Fruit fly (Drosophila melanogaster): ENCODE measurements around the gene Gcn2.

The Gcn2 gene

DNA sequence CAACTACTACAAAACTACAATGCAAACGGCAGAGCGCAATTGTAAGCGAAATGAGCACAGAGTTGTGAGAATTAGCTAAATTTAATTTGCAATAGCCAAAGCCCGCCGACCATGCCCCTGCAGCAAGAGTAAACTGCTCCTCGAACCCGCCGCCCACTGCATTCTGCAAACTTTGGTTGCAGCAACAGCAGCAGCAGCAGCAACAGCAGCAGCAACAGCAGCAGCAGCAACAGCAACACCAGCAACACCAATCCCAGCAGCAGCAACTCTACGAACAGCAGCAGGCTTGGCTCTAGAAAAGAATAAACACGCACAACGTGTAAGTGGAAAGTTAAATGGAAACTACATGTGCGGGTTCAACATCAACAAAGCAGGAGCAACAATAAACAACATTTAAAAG lies 25.3 kb upstream of the Gcn2 start:
- no peak for TF ChIP-seq H2.0 (GFP tag; IDR thresholded peaks at IDR 0.05)
- TF ChIP-seq Ets65A (GFP tag) = peak; percentile 88
- TF ChIP-seq NFAT (GFP tag; IDR thresholded peaks at IDR 0.05) = no peak
- 0 out of 2 replicates have a peak, but pooled peaks have one; percentile 9 for TF ChIP-seq CG9215 (GFP tag; IDR thresholded peaks at IDR 0.05)
- TF ChIP-seq Hr39 (optimal IDR thresholded peaks at IDR 0.05) = no peak
- 0 out of 2 replicates have a peak, but pooled peaks have one; percentile 9 for TF ChIP-seq sisA (GFP tag; IDR thresholded peaks at IDR 0.05)

- TF ChIP-seq CG7271 (tag; optimal IDR thresholded peaks at IDR 0.05) (no peak), Jarid2 (GFP tag; optimal IDR thresholded peaks at IDR 0.05) (no peak), btn (GFP tag; optimal IDR thresholded peaks at IDR 0.05) (no peak), Oaz (GFP tag; IDR thresholded peaks at IDR 0.05) (no peak), H2.0 (GFP tag; IDR thresholded peaks at IDR 0.05) (no peak), Sry-δ (GFP tag; optimal IDR thresholded peaks at IDR 0.05) (no peak)
Observed at dm6 chr3R:31372127-31372526, 23.3 kb upstream of the Gcn2 start, which contains the start of gene gskt. gskt (plus strand) TSS chr3R:31372427.

DNA sequence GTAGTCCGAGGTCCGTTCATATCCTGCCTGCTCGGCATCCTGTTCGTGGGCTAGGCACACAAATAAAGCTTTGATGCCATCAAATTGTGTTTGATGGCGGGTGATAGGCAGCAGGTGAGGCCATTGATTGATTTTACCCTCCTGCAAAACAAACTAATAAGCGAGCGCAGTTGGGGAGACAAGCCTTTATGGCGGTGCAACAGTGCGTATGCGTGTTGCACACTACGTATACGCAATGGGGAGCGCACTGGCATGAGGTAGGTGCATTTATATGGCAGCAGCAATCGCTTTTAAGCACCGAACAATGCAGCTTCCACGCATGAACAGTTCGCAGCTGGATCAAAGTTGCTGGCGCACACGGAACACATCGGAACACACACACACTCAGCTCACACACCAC lies 15.0 kb upstream of the Gcn2 start:
- TF ChIP-seq zfh1 (GFP tag; IDR thresholded peaks at IDR 0.05) (0 out of 3 replicates have a peak, but pooled peaks have one; percentile 39), HLH4C (GFP tag; IDR thresholded peaks at IDR 0.05; ENCODE audit: partially characterized antibody) (0 out of 3 replicates have a peak, but pooled peaks have one; percentile 9), CG7372 (GFP tag; IDR thresholded peaks at IDR 0.05) (peak; percentile 82), CG32772 (GFP tag; IDR thresholded peaks at IDR 0.05) (no peak), caup (GFP tag; optimal IDR thresholded peaks at IDR 0.05; ENCODE audit: severe bottlenecking) (no peak), lov (optimal IDR thresholded peaks at IDR 0.05) (no peak), lov (GFP tag; IDR thresholded peaks at IDR 0.05) (0 out of 3 replicates have a peak, but pooled peaks have one; percentile 28), Ets65A (GFP tag) (peak; percentile 62)

- TF ChIP-seq Doc2 (GFP tag; IDR thresholded peaks at IDR 0.05) = no peak
- TF ChIP-seq prd (optimal IDR thresholded peaks at IDR 0.05) = no peak
- peak; percentile 54 for TF ChIP-seq prd (GFP tag; IDR thresholded peaks at IDR 0.05)
- TF ChIP-seq CG10959 (GFP tag; IDR thresholded peaks at IDR 0.05) = no peak
- peak in 1 of 2 experiments; percentile 8 for TF ChIP-seq insv (GFP tag; optimal IDR thresholded peaks at IDR 0.05)
- no peak for TF ChIP-seq p53 (GFP tag; optimal IDR thresholded peaks at IDR 0.05)
- TF ChIP-seq Hr39 (optimal IDR thresholded peaks at IDR 0.05) = no peak
- no peak for TF ChIP-seq hkb (optimal IDR thresholded peaks at IDR 0.05)
- peak; percentile 47; the same call in 1 of the 2 replicates for TF ChIP-seq hkb (GFP tag; IDR thresholded peaks at IDR 0.05)
- TF ChIP-seq Hr51 (GFP tag; optimal IDR thresholded peaks at IDR 0.05) = peak; percentile 51 to 73
- no peak for TF ChIP-seq Aef1 (GFP tag; IDR thresholded peaks at IDR 0.05)
- TF ChIP-seq ara (GFP tag; IDR thresholded peaks at IDR 0.05) = 0 out of 2 replicates have a peak, but pooled peaks have one; percentile 34
- TF ChIP-seq tgo (GFP tag; IDR thresholded peaks at IDR 0.05) = peak; percentile 30; the same call in 1 of the 3 replicates
- peak; percentile 39 for TF ChIP-seq CG2712 (tag; optimal IDR thresholded peaks at IDR 0.05)
- no peak for TF ChIP-seq CG12104 (GFP tag; optimal IDR thresholded peaks at IDR 0.05)
- peak; percentile 49; the same call in 1 of the 3 replicates for TF ChIP-seq otp (GFP tag; IDR thresholded peaks at IDR 0.05)
- TF ChIP-seq lilli (GFP tag; optimal IDR thresholded peaks at IDR 0.05) = peak; percentile 64
- TF ChIP-seq nerfin-2 (GFP tag; IDR thresholded peaks at IDR 0.05; ENCODE audit: partially characterized antibody) = no peak
- TF ChIP-seq row (GFP tag; IDR thresholded peaks at IDR 0.05) = peak; percentile 72
- TF ChIP-seq D (optimal IDR thresholded peaks at IDR 0.05) = no peak
- TF ChIP-seq D (GFP tag; optimal IDR thresholded peaks at IDR 0.05) = no peak
- no peak for TF ChIP-seq CG5245 (GFP tag; optimal IDR thresholded peaks at IDR 0.05)
- peak; percentile 37 for TF ChIP-seq CG17385 (GFP tag; optimal IDR thresholded peaks at IDR 0.05)
- TF ChIP-seq Dip3 (GFP tag; optimal IDR thresholded peaks at IDR 0.05) = peak; percentile 69
- peak; percentile 44 for TF ChIP-seq NC2α (GFP tag; optimal IDR thresholded peaks at IDR 0.05)
- TF ChIP-seq kah (GFP tag; optimal IDR thresholded peaks at IDR 0.05) = no peak
- no peak for TF ChIP-seq CG15011 (GFP tag; optimal IDR thresholded peaks at IDR 0.05)
- TF ChIP-seq ham (GFP tag; IDR thresholded peaks at IDR 0.05) = no peak
- TF ChIP-seq CG8478 (optimal IDR thresholded peaks at IDR 0.05) = no peak
- peak; percentile 42; the same call in 1 of the 2 replicates for TF ChIP-seq Ada2b (GFP tag; IDR thresholded peaks at IDR 0.05)
- no peak for TF ChIP-seq CG13894 (tag; optimal IDR thresholded peaks at IDR 0.05)
Observed at dm6 chr3R:31381216-31381688, 14.2 kb upstream of the Gcn2 start.

Data from whole organism, embryonic.